Worm (Caenorhabditis elegans) whole organism, L4/young adult: ENCODE data around the gene tbx-40.

ENCODE experiments used
- W03F9.2 ChIP-seq: fragments of 150-350 bp; optimal IDR thresholded peaks from 2 replicates; lab custom pipeline; 2014; ENCODE audit warnings: missing biosample characterization, missing genetic modification characterization
- him-1 ChIP-seq: sonication (generic microtip); optimal IDR thresholded peaks from 2 replicates; lab custom pipeline; 2016; ENCODE audit warnings: missing genotype, missing genetic modification reagents, missing genetic modification characterization, missing compliant biosample characterization

DNA sequence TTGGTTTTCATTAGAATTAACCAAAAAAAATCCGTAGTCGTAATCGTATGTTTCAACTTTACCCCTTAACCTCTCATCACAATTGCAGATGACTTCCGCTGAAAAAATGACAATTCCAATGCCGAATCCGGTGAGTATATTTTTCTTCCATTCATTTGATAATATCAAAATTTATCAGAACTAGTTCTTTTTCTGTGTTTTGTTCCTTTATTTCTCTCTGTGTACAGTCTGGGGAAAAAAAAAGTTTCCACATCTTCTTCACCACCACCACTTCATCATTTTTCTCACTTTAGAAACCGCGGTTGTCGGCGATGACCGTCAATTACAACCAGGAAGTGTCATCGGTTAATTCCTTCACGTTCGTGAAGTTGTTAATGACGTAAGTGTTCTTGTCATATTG lies 25.8 kb downstream of the tbx-40 start, which contains the start of gene best-21:
- TF ChIP-seq W03F9.2 (tag; lab: Kevin White, UChicago) (no peak), him-1 (tag; lab: Kevin White, UChicago) (no peak)
